Fruit fly (Drosophila melanogaster) whole organism, embryonic: ENCODE data around the gene CG9302.
A peak's percentile ranks its signal among the peaks of the same experiment; 100 is the strongest.

ENCODE experiments used
- Awh ChIP-seq: fragments of 200-800 bp; sonication (Bioruptor generic); IDR thresholded peaks from 2 replicates; pipeline ENCODE4, ENCODE4 v1.3.6; 2022; ENCODE audit warnings: missing biosample characterization, missing genetic modification characterization
- CG10366 ChIP-seq: fragments of 200-800 bp; sonication (Bioruptor generic); IDR thresholded peaks from 2 replicates; pipeline ENCODE4 v1.3.6; 2022; ENCODE audit warnings: missing biosample characterization, missing genetic modification characterization
- CG11247 ChIP-seq: fragments of 200-800 bp; sonication (Bioruptor generic); IDR thresholded peaks from 2 replicates; pipeline ENCODE4 v1.3.6; 2022; ENCODE audit warnings: missing biosample characterization, missing genetic modification characterization
- CG12236 ChIP-seq: fragments of 200-800 bp; sonication (Bioruptor generic); optimal IDR thresholded peaks from 2 replicates; lab custom pipeline; 2016; ENCODE audit warnings: missing biosample characterization, missing genetic modification characterization
- CG14050 ChIP-seq: fragments of 200-800 bp; sonication (Bioruptor generic); IDR thresholded peaks from 3 replicates; pipeline ENCODE4 v1.3.6; 2022; ENCODE audit warnings: missing biosample characterization, missing genetic modification characterization
- CG14667 ChIP-seq: fragments of 200-800 bp; sonication (Bioruptor generic); IDR thresholded peaks from 2 replicates; pipeline ENCODE4 v1.3.6; 2022; ENCODE audit warnings: missing biosample characterization, missing genetic modification characterization
- CG15514 ChIP-seq: fragments of 200-800 bp; sonication (Bioruptor generic); optimal IDR thresholded peaks from 3 replicates; lab custom pipeline; 2017; ENCODE audit warnings: missing biosample characterization, missing genetic modification characterization, mild to moderate bottlenecking, moderate library complexity, missing genetic modification reagents
- CG1647 ChIP-seq: fragments of 200-800 bp; sonication (Bioruptor generic); optimal IDR thresholded peaks from 3 replicates; lab custom pipeline; 2016; ENCODE audit warnings: missing biosample characterization, missing genetic modification characterization
- CG17186 ChIP-seq: fragments of 200-800 bp; sonication (Bioruptor generic); optimal IDR thresholded peaks from 3 replicates; lab custom pipeline; 2017; ENCODE audit warnings: missing biosample characterization, missing genetic modification reagents, missing genetic modification characterization
- CG17361 ChIP-seq: fragments of 200-800 bp; sonication (Bioruptor generic); IDR thresholded peaks from 3 replicates; pipeline ENCODE4 v1.3.6; 2022; ENCODE audit warnings: missing biosample characterization, missing genetic modification characterization
- CG18476 ChIP-seq: fragments of 200-800 bp; sonication (Bioruptor generic); optimal IDR thresholded peaks from 2 replicates; lab custom pipeline; 2016; ENCODE audit warnings: missing biosample characterization, mild to moderate bottlenecking, missing genetic modification characterization
- CG18764 ChIP-seq: fragments of 200-800 bp; sonication (Bioruptor generic); optimal IDR thresholded peaks from 3 replicates; lab custom pipeline; 2016; ENCODE audit warnings: missing biosample characterization, missing genetic modification characterization
- CG2199 ChIP-seq: fragments of 200-800 bp; sonication (Bioruptor generic); IDR thresholded peaks from 3 replicates; pipeline ENCODE4 v1.3.6; 2022; ENCODE audit warnings: missing biosample characterization, missing genetic modification characterization
- CG2875 ChIP-seq: fragments of 200-800 bp; sonication (Bioruptor generic); optimal IDR thresholded peaks from 2 replicates; lab custom pipeline; 2017; ENCODE audit warnings: missing biosample characterization, mild to moderate bottlenecking, missing genetic modification characterization, missing genetic modification reagents
- CG30403 ChIP-seq: fragments of 200-800 bp; sonication (Bioruptor generic); optimal IDR thresholded peaks from 3 replicates; lab custom pipeline; 2016; ENCODE audit warnings: missing biosample characterization, missing genetic modification characterization
- CG3726 ChIP-seq: fragments of 200-800 bp; sonication (Bioruptor generic); IDR thresholded peaks from 3 replicates; pipeline ENCODE4, ENCODE4 v1.3.6; 2022; ENCODE audit warnings: missing biosample characterization, missing genetic modification characterization
- CG4404 ChIP-seq: fragments of 200-800 bp; sonication (Bioruptor generic); IDR thresholded peaks from 2 replicates; pipeline ENCODE4 v1.3.6; 2022; ENCODE audit warnings: missing biosample characterization, missing genetic modification characterization
- CG6689 ChIP-seq: fragments of 200-800 bp; sonication (Bioruptor generic); IDR thresholded peaks from 2 replicates; pipeline ENCODE4 v1.3.6; 2022; ENCODE audit warnings: missing biosample characterization, missing genetic modification characterization
- CG6854 ChIP-seq: fragments of 200-800 bp; sonication (Bioruptor generic); optimal IDR thresholded peaks from 3 replicates; lab custom pipeline; 2017; ENCODE audit warnings: missing biosample characterization, mild to moderate bottlenecking, missing genetic modification characterization
- CG7839 ChIP-seq: fragments of 200-800 bp; sonication (Bioruptor generic); optimal IDR thresholded peaks from 3 replicates; lab custom pipeline; 2018; ENCODE audit warnings: missing biosample characterization, mild to moderate bottlenecking, missing genetic modification characterization, moderate library complexity
- CG8478 ChIP-seq: fragments of >200 bp; optimal IDR thresholded peaks from 2 replicates; lab custom pipeline; 2018
- CG9609 ChIP-seq: fragments of 200-800 bp; sonication (Bioruptor generic); optimal IDR thresholded peaks from 3 replicates; lab custom pipeline; 2016; ENCODE audit warnings: missing biosample characterization, missing genetic modification characterization
- CTCF ChIP-seq: fragments of 200-800 bp; sonication (Bioruptor generic); optimal IDR thresholded peaks from 2 replicates; lab custom pipeline; 2017; ENCODE audit warnings: missing biosample characterization, mild to moderate bottlenecking, missing genetic modification characterization, moderate library complexity
- Camta ChIP-seq: fragments of 200-800 bp; sonication (Bioruptor generic); optimal IDR thresholded peaks from 2 replicates; lab custom pipeline; 2016; ENCODE audit warnings: missing biosample characterization, missing genetic modification characterization
- CoRest ChIP-seq: fragments of 200-800 bp; sonication (Bioruptor generic); optimal IDR thresholded peaks from 3 replicates; lab custom pipeline; 2018; ENCODE audit warnings: missing biosample characterization, mild to moderate bottlenecking, missing genetic modification characterization, moderate library complexity
- CrebB ChIP-seq: fragments of 200-800 bp; sonication (Bioruptor generic); optimal IDR thresholded peaks from 3 replicates; lab custom pipeline; 2018; ENCODE audit warnings: missing biosample characterization, mild to moderate bottlenecking, missing genetic modification characterization
- E2f2 ChIP-seq: fragments of 200-800 bp; sonication (Bioruptor generic); IDR thresholded peaks from 2 replicates; pipeline ENCODE4 v1.3.6; 2022; ENCODE audit warnings: missing biosample characterization, missing genetic modification characterization
- GATAe ChIP-seq: fragments of 200-800 bp; sonication (Bioruptor generic); conservative IDR thresholded peaks from 2 replicates; pipeline ENCODE4 v1.3.6; 2022; ENCODE audit warnings: missing biosample characterization, missing genetic modification characterization
- HmgZ ChIP-seq: fragments of 200-800 bp; sonication (Bioruptor generic); optimal IDR thresholded peaks from 2 replicates; lab custom pipeline; 2018; ENCODE audit warnings: missing biosample characterization, mild to moderate bottlenecking, missing genetic modification characterization
- Hsf ChIP-seq: fragments of 200-800 bp; sonication (Bioruptor generic); optimal IDR thresholded peaks from 3 replicates; lab custom pipeline; 2016; ENCODE audit warnings: missing biosample characterization, missing genetic modification characterization
- Poxn ChIP-seq: fragments of 200-800 bp; sonication (Bioruptor generic); IDR thresholded peaks from 2 replicates; pipeline ENCODE4 v1.3.6; 2022; ENCODE audit warnings: missing biosample characterization, missing genetic modification characterization
- Six4 ChIP-seq: fragments of 200-800 bp; sonication (Bioruptor generic); optimal IDR thresholded peaks from 2 replicates; lab custom pipeline; 2016; ENCODE audit warnings: missing biosample characterization, missing genetic modification characterization
- Sry-β ChIP-seq: fragments of 200-800 bp; sonication (Bioruptor generic); optimal IDR thresholded peaks from 2 replicates; lab custom pipeline; 2018; ENCODE audit warnings: missing biosample characterization, mild to moderate bottlenecking, missing genetic modification characterization, moderate library complexity
- ac ChIP-seq: fragments of 200-800 bp; sonication (Bioruptor generic); optimal IDR thresholded peaks from 3 replicates; lab custom pipeline; 2017; ENCODE audit warnings: missing biosample characterization, mild to moderate bottlenecking, missing genetic modification characterization
- aop ChIP-seq: fragments of 200-800 bp; sonication (Bioruptor generic); IDR thresholded peaks from 2 replicates; pipeline ENCODE4 v1.3.6; 2022; ENCODE audit warnings: missing biosample characterization, missing genetic modification characterization
- ash1 ChIP-seq: fragments of 200-800 bp; sonication (Bioruptor generic); optimal IDR thresholded peaks from 2 replicates; lab custom pipeline; 2018; ENCODE audit warnings: missing biosample characterization, mild to moderate bottlenecking, missing genetic modification characterization
- cg ChIP-seq: fragments of 200-800 bp; sonication (Bioruptor generic); optimal IDR thresholded peaks from 3 replicates; lab custom pipeline; 2019; ENCODE audit warnings: missing biosample characterization, mild to moderate bottlenecking, missing genetic modification characterization, moderate library complexity
- dpn ChIP-seq, 2 experiments: fragments of 200-800 bp; sonication (Bioruptor generic); optimal IDR thresholded peaks; 3 replicates each; lab custom pipeline; 2016; ENCODE audit warnings: missing biosample characterization in 2 of 2, missing genetic modification characterization in 2 of 2
- dysf ChIP-seq: fragments of 200-800 bp; sonication (Bioruptor generic); IDR thresholded peaks from 3 replicates; pipeline ENCODE4 v1.3.6; 2022; ENCODE audit warnings: missing biosample characterization, missing genetic modification characterization
- ewg ChIP-seq: fragments of 200-800 bp; sonication (Bioruptor generic); optimal IDR thresholded peaks from 3 replicates; lab custom pipeline; 2017; ENCODE audit warnings: mild to moderate bottlenecking, missing biosample characterization, missing genetic modification reagents, missing genetic modification characterization
- exex ChIP-seq: fragments of 200-800 bp; sonication (Bioruptor generic); optimal IDR thresholded peaks from 4 replicates; lab custom pipeline; 2018; ENCODE audit warnings: missing biosample characterization, mild to moderate bottlenecking, missing genetic modification characterization, moderate library complexity
- hkb ChIP-seq, 2 experiments: fragments of 200-800 bp in 1 of 2; fragments of >200 bp in 1 of 2; sonication (Bioruptor generic) in 1 of 2; IDR thresholded peaks in 1 of 2; optimal IDR thresholded peaks in 1 of 2; 2 replicates each; pipeline versions ENCODE4 v1.3.6 to Lab custom; 2017 to 2022; ENCODE audit warnings: missing biosample characterization in 1 of 2, missing genetic modification characterization in 1 of 2
- nerfin-1 ChIP-seq: fragments of 200-800 bp; sonication (Bioruptor generic); optimal IDR thresholded peaks from 3 replicates; lab custom pipeline; 2019; ENCODE audit warnings: missing biosample characterization, mild to moderate bottlenecking, missing genetic modification characterization, moderate library complexity
- p53 ChIP-seq: fragments of 200-800 bp; sonication (Bioruptor generic); optimal IDR thresholded peaks from 2 replicates; lab custom pipeline; 2016; ENCODE audit warnings: missing biosample characterization, missing genetic modification characterization
- peb ChIP-seq: fragments of 200-800 bp; sonication (Bioruptor generic); IDR thresholded peaks from 2 replicates; pipeline ENCODE4 v1.3.6; 2022; ENCODE audit warnings: missing biosample characterization, missing genetic modification characterization
- psq ChIP-seq: fragments of 200-800 bp; sonication (Bioruptor generic); optimal IDR thresholded peaks from 2 replicates; lab custom pipeline; 2017; ENCODE audit warnings: missing biosample characterization, missing genetic modification characterization
- scrt ChIP-seq: fragments of 200-800 bp; sonication (Bioruptor generic); optimal IDR thresholded peaks from 2 replicates; lab custom pipeline; 2018; ENCODE audit warnings: missing biosample characterization, mild to moderate bottlenecking, missing genetic modification characterization, moderate library complexity
- tgo ChIP-seq: fragments of 200-800 bp; sonication (Bioruptor generic); IDR thresholded peaks from 3 replicates; pipeline ENCODE4 v1.3.6; 2022; ENCODE audit warnings: missing biosample characterization, missing genetic modification characterization
- twi ChIP-seq: fragments of 200-800 bp; optimal IDR thresholded peaks from 2 replicates; lab custom pipeline; 2019; ENCODE audit warnings: missing biosample characterization, mild to moderate bottlenecking, missing genetic modification characterization, moderate library complexity
- unpg ChIP-seq: fragments of 200-800 bp; sonication (Bioruptor generic); optimal IDR thresholded peaks from 3 replicates; lab custom pipeline; 2018; ENCODE audit warnings: missing biosample characterization, mild to moderate bottlenecking, missing genetic modification characterization, moderate library complexity
- vvl ChIP-seq: fragments of 200-800 bp; sonication (Bioruptor generic); IDR thresholded peaks from 2 replicates; pipeline ENCODE4 v1.3.6; 2022; ENCODE audit warnings: missing biosample characterization, missing genetic modification characterization
- zf30C ChIP-seq: fragments of 200-800 bp; sonication (Bioruptor generic); optimal IDR thresholded peaks from 3 replicates; lab custom pipeline; 2018; ENCODE audit warnings: missing biosample characterization, mild to moderate bottlenecking, missing genetic modification characterization

Gene CG9302

dm6 chr2L:13387255-13387654, 8.9 kb upstream of the CG9302 start, which contains the start of the genes Ing5 and CG7099 (continued):
- peak; percentile 94 for TF ChIP-seq peb (GFP tag; lab: Robert Waterston, UW)
- TF ChIP-seq CG14050: peak; percentile 93
- peak; percentile 92 for TF ChIP-seq scrt (GFP tag; lab: Kevin White, UChicago)
- TF ChIP-seq ewg (GFP tag; lab: Kevin White, UChicago): peak; percentile 93
- TF ChIP-seq CG18476 (GFP tag; lab: Kevin White, UChicago): peak; percentile 95
- TF ChIP-seq CG14667 (GFP tag; lab: Robert Waterston, UW): peak; percentile 95
- peak; percentile 73 for TF ChIP-seq CG6854 (GFP tag; lab: Kevin White, UChicago)
- TF ChIP-seq exex (tag; lab: Kevin White, UChicago): peak; percentile 97
- no peak for TF ChIP-seq hkb (optimal IDR thresholded peaks at IDR 0.05; lab: Kevin White, UChicago)
- TF ChIP-seq hkb (GFP tag; IDR thresholded peaks at IDR 0.05; lab: Robert Waterston, UW): peak; percentile 95
- TF ChIP-seq p53: peak; percentile 36
- TF ChIP-seq CG17186: peak; percentile 89
- TF ChIP-seq cg (GFP tag; lab: Kevin White, UChicago): no peak
- TF ChIP-seq Poxn (GFP tag; lab: Robert Waterston, UW): peak; percentile 90
- TF ChIP-seq CG15514 (GFP tag; lab: Kevin White, UChicago): peak; percentile 92
- TF ChIP-seq CrebB (tag; lab: Kevin White, UChicago): peak; percentile 89
- peak; percentile 94 for TF ChIP-seq CG1647 (GFP tag; lab: Kevin White, UChicago)
- no peak for TF ChIP-seq zf30C (GFP tag; lab: Kevin White, UChicago)
- TF ChIP-seq CG6689 (GFP tag; lab: Robert Waterston, UW): peak; percentile 96
- peak; percentile 97 for TF ChIP-seq unpg (GFP tag; lab: Kevin White, UChicago)
- TF ChIP-seq CG11247 (GFP tag; lab: Robert Waterston, UW): peak; percentile 95
- TF ChIP-seq CG7839: peak; percentile 97
- no peak for TF ChIP-seq CG8478
- TF ChIP-seq CG2875 (GFP tag; lab: Kevin White, UChicago): peak; percentile 88
- peak; percentile 96 for TF ChIP-seq dysf
- peak; percentile 96 for TF ChIP-seq tgo (GFP tag; lab: Robert Waterston, UW)
- peak; percentile 97 for TF ChIP-seq HmgZ (tag; lab: Kevin White, UChicago)
- TF ChIP-seq GATAe (GFP tag; lab: Robert Waterston, UW): peak; percentile 92
- peak; percentile 97 for TF ChIP-seq Hsf (GFP tag; lab: Kevin White, UChicago)
- peak; percentile 60 for TF ChIP-seq CTCF (GFP tag; lab: Kevin White, UChicago)
- TF ChIP-seq CoRest (tag; lab: Kevin White, UChicago): peak; percentile 98
- peak; percentile 98 for TF ChIP-seq CG30403 (GFP tag; lab: Kevin White, UChicago)
- TF ChIP-seq nerfin-1 (tag; lab: Kevin White, UChicago): peak; percentile 93
- TF ChIP-seq CG17361 (GFP tag; lab: Robert Waterston, UW): peak; percentile 97
- peak; percentile 82 for TF ChIP-seq ac (GFP tag; lab: Kevin White, UChicago)
- TF ChIP-seq E2f2: peak; percentile 81
- TF ChIP-seq CG9609 (GFP tag; lab: Kevin White, UChicago): peak; percentile 86
- TF ChIP-seq CG10366 (GFP tag; lab: Robert Waterston, UW): peak; percentile 97
- TF ChIP-seq Camta: peak; percentile 92
- TF ChIP-seq CG3726 (GFP tag; lab: Robert Waterston, UW): peak; percentile 94
- TF ChIP-seq CG2199: peak; percentile 94
- TF ChIP-seq Awh (GFP tag; lab: Robert Waterston, UW): peak; percentile 94
- TF ChIP-seq CG18764: peak; percentile 96
- peak; percentile 93 for TF ChIP-seq Six4 (GFP tag; lab: Kevin White, UChicago)
- TF ChIP-seq psq (GFP tag; lab: Kevin White, UChicago): peak; percentile 91
- peak; percentile 93 for TF ChIP-seq twi (tag; lab: Kevin White, UChicago)
- TF ChIP-seq aop (GFP tag; lab: Robert Waterston, UW): peak; percentile 87
- peak; percentile 73 for TF ChIP-seq CG12236 (GFP tag; lab: Kevin White, UChicago)
- TF ChIP-seq dpn (GFP tag; optimal IDR thresholded peaks at IDR 0.05; lab: Kevin White, UChicago): peak; percentile 93 to 98
- TF ChIP-seq Sry-β (GFP tag; lab: Kevin White, UChicago): peak; percentile 67
- peak; percentile 96 for TF ChIP-seq CG4404 (GFP tag; lab: Robert Waterston, UW)
- peak; percentile 98 for TF ChIP-seq vvl (GFP tag; lab: Robert Waterston, UW)
- peak; percentile 61 for TF ChIP-seq ash1 (GFP tag; lab: Kevin White, UChicago)
